Fruit fly (Drosophila melanogaster) S2 (cell line): ENCODE measurements around the gene Ns4.

Source experiments
- CG8478 ChIP-seq: fragments of >200 bp; optimal IDR thresholded peaks from 2 replicates; lab custom pipeline; 2018
- CTCF ChIP-seq, 2 experiments: fragments of >200 bp; optimal IDR thresholded peaks; 2 replicates each; lab custom pipeline; 2018

The Ns4 gene

DNA sequence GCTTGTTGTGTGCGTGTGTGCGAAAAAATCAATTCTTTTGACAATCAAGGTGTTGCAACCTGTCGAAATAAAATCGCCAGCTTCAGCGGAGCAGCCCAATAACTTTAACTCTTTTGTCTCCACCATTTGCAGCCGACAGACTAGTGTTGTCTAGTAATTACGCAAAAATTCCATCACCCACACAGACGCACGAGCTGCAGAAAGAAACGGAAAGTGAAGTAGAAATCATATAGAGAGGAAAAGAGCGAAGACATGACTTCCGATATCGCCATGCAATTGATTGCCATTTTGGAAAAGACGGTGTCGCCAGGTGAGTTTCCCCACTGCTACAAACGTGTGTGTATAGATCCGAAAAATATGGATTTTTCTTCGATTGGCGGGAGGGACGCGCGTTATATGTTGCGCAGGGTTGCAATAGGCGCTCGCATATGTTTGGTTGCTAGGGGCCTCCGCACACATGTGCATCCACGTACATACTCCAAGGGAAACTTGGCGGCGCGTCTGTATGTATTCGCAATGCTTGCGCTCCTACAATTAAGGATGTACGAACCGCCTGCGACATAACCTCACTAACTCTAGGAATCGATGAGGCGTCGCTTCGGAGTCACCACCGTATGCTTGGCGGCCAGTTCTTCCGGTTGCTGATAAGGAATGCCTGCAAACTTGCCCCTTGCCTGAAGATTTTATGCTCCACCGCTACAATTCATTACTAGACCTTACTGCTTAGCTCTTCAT lies 17.0 kb upstream of the Ns4 start:
- TF ChIP-seq CTCF (optimal IDR thresholded peaks at IDR 0.05; lab: Kevin White, UChicago) = no peak
- TF ChIP-seq CG8478 (lab: Kevin White, UChicago) = no peak

DNA sequence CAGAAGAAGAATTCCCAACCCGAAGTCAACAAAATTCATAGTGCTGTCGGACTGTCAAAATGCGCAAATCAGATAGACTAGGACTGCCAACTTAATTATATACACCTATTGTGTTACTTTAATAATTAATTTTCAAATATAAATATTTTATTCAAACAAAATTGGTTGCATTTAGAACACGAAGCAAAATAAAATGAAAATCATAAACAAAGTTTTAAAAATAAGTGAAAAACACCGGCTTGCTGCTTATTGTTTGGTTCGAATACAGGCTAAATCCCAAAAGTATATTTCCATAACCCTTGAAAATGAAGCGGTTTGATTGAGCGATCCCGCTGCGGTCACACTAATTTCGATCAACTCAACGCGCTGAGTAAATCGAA lies 5.5 kb downstream of the Ns4 start, which contains the start of the genes Rhau and dia:
TSS of gene Rhau (minus strand) at position 178 of the 380 bp plus-strand sequence.
TSS of gene dia (plus strand) at position 337 of the 380 bp plus-strand sequence.
- no peak for TF ChIP-seq CG8478 (lab: Kevin White, UChicago)
- TF ChIP-seq CTCF (optimal IDR thresholded peaks at IDR 0.05; lab: Kevin White, UChicago) = peak in 1 of 2 experiments; percentile 35

DNA sequence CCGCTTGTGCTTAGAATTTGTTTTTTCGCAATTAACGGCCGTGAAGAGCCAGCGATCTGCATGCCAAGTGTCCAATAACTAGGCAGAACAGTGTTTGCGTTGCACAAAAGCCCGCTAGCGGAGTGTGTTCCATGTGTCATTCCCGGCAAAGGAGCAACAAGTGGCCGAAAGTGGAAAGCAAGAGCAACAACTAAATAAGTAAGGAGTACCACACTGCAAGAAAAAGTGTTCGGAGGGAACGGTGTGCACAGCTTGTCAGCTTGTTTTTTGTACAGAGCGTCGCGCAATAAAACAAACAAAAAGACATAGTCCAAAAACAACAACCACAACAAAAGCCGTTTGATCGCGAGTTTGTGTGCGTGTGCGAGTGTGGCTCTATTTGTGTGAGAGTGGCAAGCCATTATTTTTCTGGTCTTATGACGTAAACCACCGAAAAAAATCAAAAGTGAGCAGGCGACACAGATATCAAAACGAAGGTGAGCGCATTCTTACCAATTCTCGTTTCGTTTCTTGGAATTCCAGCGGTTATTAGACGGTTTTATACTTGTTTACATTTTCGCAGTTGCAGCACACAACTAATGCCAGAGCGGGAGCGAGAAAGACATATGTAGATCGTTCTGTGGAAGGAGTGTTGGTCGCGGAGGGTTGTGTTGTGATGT lies 6.0 kb downstream of the Ns4 start:
- no peak for TF ChIP-seq CG8478 (lab: Kevin White, UChicago)

DNA sequence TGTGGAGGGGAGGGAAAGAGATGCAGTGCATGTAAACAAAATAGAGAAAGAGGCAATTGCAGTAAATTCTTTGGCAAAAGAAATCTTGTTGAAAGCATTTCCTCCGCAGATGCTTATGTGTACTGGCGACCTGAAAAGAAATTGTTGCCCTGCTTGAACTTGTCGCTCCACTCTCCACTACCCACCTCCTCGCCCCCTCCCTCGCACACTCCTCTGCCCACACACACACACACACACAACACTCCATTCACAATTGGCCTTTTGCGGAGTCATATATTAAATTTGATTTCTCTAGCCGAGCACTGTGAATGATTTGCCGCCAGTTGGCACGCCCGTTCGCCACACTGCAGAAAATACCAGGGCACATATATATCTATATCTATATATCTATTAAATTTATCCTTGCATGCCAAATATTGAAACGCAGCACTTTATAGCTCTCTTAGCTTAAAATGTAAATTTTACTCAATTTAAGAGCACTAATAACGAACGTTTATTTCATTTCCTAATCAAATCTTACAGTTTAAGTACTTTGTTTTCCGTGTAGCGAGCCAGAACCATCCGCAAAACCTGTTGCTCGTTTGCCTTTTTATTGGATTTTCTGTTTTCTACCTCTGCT lies 6.7 kb downstream of the Ns4 start:
- TF ChIP-seq CTCF (optimal IDR thresholded peaks at IDR 0.05; lab: Kevin White, UChicago) (no peak), CG8478 (lab: Kevin White, UChicago) (no peak)

DNA sequence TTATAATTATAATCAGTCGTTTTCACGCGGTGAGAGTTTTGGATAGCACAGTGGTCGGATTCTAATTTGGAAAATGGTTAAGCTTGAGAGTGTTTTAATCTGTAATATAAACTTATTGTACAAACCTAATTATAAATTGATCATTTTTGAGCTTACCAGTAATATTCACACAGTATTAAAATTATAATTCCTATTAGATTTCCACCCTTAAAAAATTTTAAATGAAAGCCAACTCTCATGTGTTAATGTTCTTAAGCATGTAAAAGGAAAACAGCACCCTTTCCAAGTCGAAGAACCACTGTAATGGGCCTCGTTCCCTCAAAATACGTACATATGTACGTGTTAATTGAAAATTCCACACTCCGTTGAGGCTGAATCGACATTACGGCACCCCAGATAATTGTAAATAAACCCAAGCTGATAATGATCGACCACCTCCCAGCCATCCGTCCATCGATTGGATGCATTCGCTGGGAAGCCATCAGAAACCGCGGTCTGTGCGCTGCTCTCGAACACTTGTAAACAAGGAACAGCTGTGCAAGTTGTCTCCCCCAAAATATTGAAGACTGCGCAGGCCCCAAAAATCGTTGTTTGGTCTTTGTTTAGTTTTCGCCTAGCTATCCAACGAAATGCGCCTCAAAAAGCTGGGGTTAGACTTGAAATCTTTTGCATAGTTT lies 7.7 kb downstream of the Ns4 start:
- no peak for TF ChIP-seq CG8478 (lab: Kevin White, UChicago)
- TF ChIP-seq CTCF (optimal IDR thresholded peaks at IDR 0.05; lab: Kevin White, UChicago) = no peak

DNA sequence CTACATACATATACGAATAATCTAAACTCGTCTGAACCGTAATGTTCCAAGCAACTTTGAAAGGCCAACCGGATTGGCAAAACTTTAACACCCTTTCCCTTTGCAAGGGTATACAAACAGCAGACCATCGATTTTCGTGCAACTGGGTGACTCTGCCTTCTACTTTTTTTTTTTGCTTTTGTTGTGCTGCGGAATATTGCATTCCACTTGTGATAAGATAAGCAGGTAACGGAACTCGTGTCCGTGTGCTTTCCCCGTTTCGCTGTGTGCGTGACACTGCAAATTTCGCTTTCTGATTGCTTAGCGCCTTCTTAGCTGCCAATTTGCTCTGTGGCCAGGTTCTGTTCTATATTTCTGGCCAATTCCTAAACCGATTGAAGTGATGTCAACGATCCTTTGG lies 8.7 kb downstream of the Ns4 start:
- no peak for TF ChIP-seq CG8478 (lab: Kevin White, UChicago)
- no peak for TF ChIP-seq CTCF (optimal IDR thresholded peaks at IDR 0.05; lab: Kevin White, UChicago)

DNA sequence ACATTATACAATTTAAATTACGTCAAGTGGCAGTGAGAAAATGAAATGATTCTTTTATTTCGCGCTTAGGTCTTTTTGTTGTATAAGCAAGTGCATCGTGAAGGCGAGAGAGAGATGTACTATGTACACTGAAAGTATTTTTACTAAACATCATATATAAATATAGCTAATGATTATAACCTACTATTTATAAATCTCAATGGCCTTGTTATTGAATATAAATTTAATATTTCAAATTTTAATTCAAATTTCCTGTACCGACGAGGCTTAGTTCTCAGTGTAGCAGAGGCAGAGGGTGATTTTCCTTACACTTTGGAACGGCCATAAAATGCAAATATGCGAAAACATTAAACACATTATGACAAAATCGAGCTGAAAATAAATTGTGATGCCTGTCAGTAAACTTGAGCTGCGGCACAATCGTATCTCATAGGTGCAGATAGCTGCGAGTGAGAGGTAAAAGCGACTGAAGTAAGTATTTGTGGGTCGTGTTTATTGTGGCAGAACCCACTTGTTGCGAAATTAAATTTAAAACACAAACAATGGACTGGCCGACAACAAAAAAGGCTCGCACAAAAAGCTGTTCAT lies 9.8 kb downstream of the Ns4 start:
- TF ChIP-seq CG8478 (lab: Kevin White, UChicago) (no peak), CTCF (optimal IDR thresholded peaks at IDR 0.05; lab: Kevin White, UChicago) (no peak)

DNA sequence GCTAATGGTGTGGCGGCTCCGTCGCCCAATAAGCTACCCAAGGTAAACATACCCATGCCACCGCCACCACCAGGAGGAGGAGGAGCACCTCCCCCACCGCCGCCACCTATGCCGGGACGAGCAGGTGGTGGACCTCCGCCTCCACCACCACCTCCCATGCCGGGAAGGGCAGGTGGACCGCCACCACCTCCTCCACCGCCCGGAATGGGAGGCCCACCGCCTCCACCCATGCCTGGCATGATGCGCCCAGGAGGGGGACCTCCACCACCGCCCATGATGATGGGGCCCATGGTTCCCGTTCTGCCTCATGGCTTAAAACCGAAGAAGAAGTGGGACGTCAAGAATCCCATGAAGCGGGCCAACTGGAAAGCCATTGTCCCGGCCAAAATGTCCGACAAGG lies 12.4 kb downstream of the Ns4 start:
- no peak for TF ChIP-seq CG8478 (lab: Kevin White, UChicago)
- TF ChIP-seq CTCF (optimal IDR thresholded peaks at IDR 0.05; lab: Kevin White, UChicago) = no peak

DNA sequence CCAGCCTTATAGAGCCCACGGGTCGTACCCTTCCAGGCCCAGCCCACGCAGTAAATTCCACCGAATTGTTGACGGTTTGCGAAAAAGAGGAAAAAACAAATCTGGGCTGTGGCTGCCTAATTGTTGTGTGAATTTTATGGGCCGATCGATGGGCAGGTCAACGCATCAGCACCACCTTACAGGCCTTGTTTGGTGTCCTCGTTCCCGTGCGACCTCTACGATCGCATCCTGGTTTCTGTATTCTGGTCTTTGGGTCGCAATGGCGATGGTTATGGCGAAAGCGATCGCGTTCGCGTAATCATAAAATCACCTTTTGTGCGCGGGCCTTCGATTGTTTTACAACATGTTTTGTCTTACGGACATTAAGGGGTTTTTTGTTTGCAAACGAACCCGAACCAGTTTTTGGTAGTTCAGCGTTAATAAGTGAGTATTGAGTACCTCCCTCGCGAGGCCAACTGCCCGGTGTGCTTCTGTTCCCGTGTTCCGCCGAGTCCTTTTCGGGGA lies 16.3 kb downstream of the Ns4 start:
- TF ChIP-seq CG8478 (lab: Kevin White, UChicago) (no peak), CTCF (optimal IDR thresholded peaks at IDR 0.05; lab: Kevin White, UChicago) (no peak)

DNA sequence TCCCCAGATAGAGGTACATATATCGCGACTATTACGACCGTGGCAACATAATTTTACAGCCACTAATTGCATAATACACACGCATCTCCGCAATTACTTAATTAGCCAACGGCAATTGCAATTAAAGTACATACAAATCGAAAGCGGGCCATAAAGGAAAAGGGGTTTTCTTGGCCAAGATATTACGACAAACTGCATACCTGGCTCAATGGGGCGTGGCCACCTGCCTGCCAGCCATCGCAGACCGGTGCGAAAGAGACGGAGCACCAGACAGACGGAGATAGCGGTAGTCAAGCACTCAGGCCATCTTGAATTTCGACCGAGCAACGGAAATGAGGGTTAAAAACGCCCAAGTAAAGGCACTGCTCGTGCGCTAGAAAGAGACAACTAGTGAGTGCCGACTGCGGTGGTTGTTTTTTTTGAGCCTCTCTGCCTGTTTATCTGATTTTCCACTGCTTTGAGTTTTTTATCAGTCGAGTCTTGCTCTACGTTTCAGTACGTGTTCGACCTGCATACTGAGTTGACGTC lies 18.0 kb downstream of the Ns4 start, which contains the start of gene cad:
TSS of gene cad (plus strand) at position 490 of the 528 bp plus-strand sequence.
- TF ChIP-seq CG8478 (lab: Kevin White, UChicago) = no peak
- peak; percentile 52 to 64 for TF ChIP-seq CTCF (optimal IDR thresholded peaks at IDR 0.05; lab: Kevin White, UChicago)

DNA sequence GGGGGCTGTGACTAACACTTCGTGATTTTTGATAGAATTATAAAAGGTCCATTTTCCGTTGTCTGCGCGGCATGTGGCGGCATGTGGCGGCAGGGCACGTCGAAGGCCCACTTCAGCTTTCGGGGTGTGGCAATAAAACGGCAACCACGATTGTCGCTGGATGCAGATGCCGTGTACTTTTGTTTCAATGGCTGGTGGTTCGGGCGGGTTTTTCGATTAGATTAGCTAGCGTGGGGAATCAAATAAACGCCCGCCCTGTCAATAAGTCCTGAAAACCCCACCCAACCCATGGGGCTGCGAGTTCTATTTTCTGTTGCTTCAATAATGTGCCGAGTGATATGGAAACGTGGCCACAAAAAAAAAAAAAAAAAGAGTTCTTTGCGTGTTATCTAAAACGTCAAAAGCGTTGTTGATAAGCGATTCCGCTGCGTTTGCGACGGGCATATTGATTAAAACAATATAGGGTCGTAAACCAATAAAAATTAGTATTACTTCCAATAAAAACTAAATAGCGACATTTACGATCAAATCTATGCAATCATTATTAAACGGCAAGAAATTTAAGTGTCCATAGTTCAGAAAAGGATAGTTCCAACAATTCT lies 21.3 kb downstream of the Ns4 start:
- TF ChIP-seq CG8478 (lab: Kevin White, UChicago) (no peak), CTCF (optimal IDR thresholded peaks at IDR 0.05; lab: Kevin White, UChicago) (no peak)

DNA sequence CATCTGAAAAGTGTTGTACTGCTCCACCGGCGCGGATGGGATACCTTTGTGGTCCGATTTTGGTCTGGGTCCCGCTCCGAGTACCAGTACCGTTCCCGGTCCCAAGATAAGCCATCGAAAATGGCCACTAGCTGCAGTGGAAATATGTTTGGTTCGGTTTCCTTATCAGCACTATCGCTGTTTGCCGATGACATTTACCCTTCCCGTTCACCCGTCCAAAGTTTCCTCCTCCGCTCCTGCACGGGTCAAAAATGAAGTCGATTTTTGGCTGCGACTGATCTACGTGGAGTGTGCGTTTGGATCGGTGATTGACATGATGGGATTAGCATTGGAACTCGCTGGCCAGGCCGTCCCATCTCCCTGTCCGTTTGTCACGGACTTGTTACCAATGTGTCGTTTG lies 22.2 kb downstream of the Ns4 start:
- no peak for TF ChIP-seq CTCF (optimal IDR thresholded peaks at IDR 0.05; lab: Kevin White, UChicago)
- no peak for TF ChIP-seq CG8478 (lab: Kevin White, UChicago)

DNA sequence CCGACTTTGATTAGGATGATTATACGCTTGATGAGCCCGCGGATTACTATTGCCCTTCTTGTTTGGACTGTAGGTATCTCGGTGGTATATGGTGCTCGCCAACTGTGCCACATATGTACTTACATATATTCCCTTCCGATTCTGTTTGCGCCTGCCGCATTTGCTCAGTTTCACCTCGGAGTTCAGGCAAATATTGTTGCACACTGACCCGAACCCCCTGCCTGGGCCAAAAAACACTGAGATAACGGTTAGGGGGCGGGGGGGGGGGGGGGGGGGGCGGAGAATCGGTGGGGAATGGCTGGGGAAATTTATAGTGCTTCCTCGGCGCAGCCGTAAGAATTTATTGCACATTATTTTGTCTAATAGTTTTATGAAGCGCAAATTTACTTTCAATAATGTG lies 23.7 kb downstream of the Ns4 start:
- no peak for TF ChIP-seq CTCF (optimal IDR thresholded peaks at IDR 0.05; lab: Kevin White, UChicago)
- no peak for TF ChIP-seq CG8478 (lab: Kevin White, UChicago)
